Worm (Caenorhabditis elegans): ENCODE data around the gene F17H10.4.
A peak's percentile ranks its signal among the peaks of the same experiment; 100 is the strongest.

The F17H10.4 gene

ce11 chrX:13116380-13116779, 9.9 kb downstream of the F17H10.4 start:
- TF ChIP-seq ama-1 (optimal IDR thresholded peaks at IDR 0.05): no peak
- no peak for TF ChIP-seq hmg-4 (GFP tag; optimal IDR thresholded peaks at IDR 0.05)
- no peak for TF ChIP-seq ets-7 (tag; optimal IDR thresholded peaks at IDR 0.05)
- TF ChIP-seq tbx-11 (GFP tag; IDR thresholded peaks at IDR 0.05): no peak
- TF ChIP-seq hnd-1 (tag; optimal IDR thresholded peaks at IDR 0.05): no peak
- no peak for TF ChIP-seq ceh-13 (GFP tag; optimal IDR thresholded peaks at IDR 0.05)
- TF ChIP-seq B0310.2 (tag; optimal IDR thresholded peaks at IDR 0.05): no peak
- no peak for TF ChIP-seq ceh-36 (tag; optimal IDR thresholded peaks at IDR 0.05)
- TF ChIP-seq tbx-37 (GFP tag; conservative IDR thresholded peaks at IDR 0.05): no peak
- TF ChIP-seq sea-1 (GFP tag; conservative IDR thresholded peaks at IDR 0.05): no peak
- no peak for TF ChIP-seq pes-1 (GFP tag; IDR thresholded peaks at IDR 0.05)
- no peak for TF ChIP-seq aly-1 (tag; optimal IDR thresholded peaks at IDR 0.05)
- TF ChIP-seq flt-1 (GFP tag; IDR thresholded peaks at IDR 0.05): no peak
- TF ChIP-seq F13C5.2 (tag; optimal IDR thresholded peaks at IDR 0.05): no peak
- no peak for TF ChIP-seq tra-4 (tag; optimal IDR thresholded peaks at IDR 0.05)
- no peak for TF ChIP-seq scrt-1 (GFP tag; IDR thresholded peaks at IDR 0.05)

DNA sequence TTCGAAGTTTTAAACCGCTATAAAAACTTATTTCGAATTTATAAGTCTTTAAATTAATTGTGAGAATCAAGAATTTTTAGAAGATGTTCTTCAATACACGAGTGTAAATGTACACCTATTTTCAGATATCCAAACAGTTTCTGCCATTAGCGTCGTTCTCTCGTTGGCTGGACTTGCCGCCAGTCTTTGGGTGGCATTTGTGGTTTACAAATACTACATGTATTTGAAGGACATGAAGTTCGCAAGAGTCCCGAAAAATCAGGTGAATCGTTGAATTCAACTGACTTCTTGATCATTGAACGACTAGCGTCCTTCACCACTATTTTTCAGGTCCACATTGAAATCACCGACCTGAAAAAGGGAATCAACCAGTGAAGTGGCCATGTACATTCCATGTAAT, 10.6 kb downstream of the F17H10.4 start:
- TF ChIP-seq B0310.2 (tag; optimal IDR thresholded peaks at IDR 0.05) (no peak), pes-1 (GFP tag; IDR thresholded peaks at IDR 0.05) (no peak), ceh-13 (GFP tag; optimal IDR thresholded peaks at IDR 0.05) (no peak)

DNA sequence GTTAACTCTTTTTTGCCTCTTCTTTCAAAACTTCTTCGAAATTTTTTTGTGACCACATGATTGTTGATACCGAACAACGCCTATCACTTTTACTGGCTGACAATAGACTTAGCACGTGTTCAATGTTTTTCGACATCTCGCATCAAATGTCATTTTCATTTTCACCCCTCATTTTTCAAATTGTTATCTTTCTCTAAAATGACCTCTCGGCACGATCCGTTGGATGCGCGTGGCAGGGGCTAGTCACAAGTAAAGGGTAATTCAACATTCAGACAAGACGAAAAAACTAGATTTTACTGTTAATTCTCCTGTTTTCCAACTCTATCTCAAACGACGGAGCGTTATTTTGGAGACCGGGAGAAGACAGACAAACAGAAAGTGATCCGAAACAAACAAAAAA, 12.9 kb downstream of the F17H10.4 start, which contains the start of gene F17H10.2:
TSS of gene F17H10.2 (plus strand) at position 316 of the 400 bp plus-strand sequence.
- TF ChIP-seq ceh-13 (GFP tag; optimal IDR thresholded peaks at IDR 0.05): no peak
- TF ChIP-seq aly-1 (tag; optimal IDR thresholded peaks at IDR 0.05): no peak
- no peak for TF ChIP-seq scrt-1 (GFP tag; IDR thresholded peaks at IDR 0.05)
- no peak for TF ChIP-seq B0310.2 (tag; optimal IDR thresholded peaks at IDR 0.05)
- TF ChIP-seq sea-1 (GFP tag; conservative IDR thresholded peaks at IDR 0.05): no peak
- TF ChIP-seq F13C5.2 (tag; optimal IDR thresholded peaks at IDR 0.05): no peak
- TF ChIP-seq pes-1 (GFP tag; IDR thresholded peaks at IDR 0.05): no peak
- no peak for TF ChIP-seq flt-1 (GFP tag; IDR thresholded peaks at IDR 0.05)
- TF ChIP-seq ets-7 (tag; optimal IDR thresholded peaks at IDR 0.05): no peak
- TF ChIP-seq tbx-37 (GFP tag; conservative IDR thresholded peaks at IDR 0.05): no peak
- no peak for TF ChIP-seq hnd-1 (tag; optimal IDR thresholded peaks at IDR 0.05)
- TF ChIP-seq hmg-4 (GFP tag; optimal IDR thresholded peaks at IDR 0.05): no peak

- TF ChIP-seq sea-1 (GFP tag; conservative IDR thresholded peaks at IDR 0.05): no peak
These were observed 13.7 kb downstream of the F17H10.4 start for ce11 chrX:13112664-13113063.

- no peak for TF ChIP-seq ama-1 (optimal IDR thresholded peaks at IDR 0.05)
These were observed 16.3 kb downstream of the F17H10.4 start for ce11 chrX:13110004-13110403.

DNA sequence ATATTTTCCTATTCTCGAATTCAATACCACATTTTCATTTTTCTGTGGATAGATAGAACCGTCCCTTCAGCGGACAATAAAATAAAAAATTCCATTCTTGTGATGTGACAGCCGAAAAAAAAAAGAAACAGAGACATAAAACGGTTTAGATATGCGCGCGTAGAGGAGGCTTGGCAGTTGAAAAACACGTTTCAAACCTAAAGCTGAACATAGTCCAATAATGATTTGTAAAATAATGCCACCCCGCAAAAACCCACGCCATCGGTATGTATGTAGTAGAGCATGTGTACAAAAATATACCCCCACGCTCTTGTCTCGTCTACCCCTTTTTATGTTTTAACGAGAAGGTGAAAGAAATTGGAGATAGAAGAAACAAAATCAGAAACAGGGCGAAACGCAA, 17.7 kb downstream of the F17H10.4 start:
- TF ChIP-seq ama-1 (optimal IDR thresholded peaks at IDR 0.05): no peak
- no peak for TF ChIP-seq hmg-4 (GFP tag; optimal IDR thresholded peaks at IDR 0.05)
- TF ChIP-seq ceh-13 (GFP tag; optimal IDR thresholded peaks at IDR 0.05): no peak
- no peak for TF ChIP-seq sea-1 (GFP tag; conservative IDR thresholded peaks at IDR 0.05)
- no peak for TF ChIP-seq aly-1 (tag; optimal IDR thresholded peaks at IDR 0.05)
- no peak for TF ChIP-seq tra-4 (tag; optimal IDR thresholded peaks at IDR 0.05)
- TF ChIP-seq hmbx-1 (tag; optimal IDR thresholded peaks at IDR 0.05): no peak
- TF ChIP-seq tbx-37 (GFP tag; conservative IDR thresholded peaks at IDR 0.05): no peak
- TF ChIP-seq pes-1 (GFP tag; IDR thresholded peaks at IDR 0.05): no peak
- no peak for TF ChIP-seq ets-7 (tag; optimal IDR thresholded peaks at IDR 0.05)
- TF ChIP-seq F13C5.2 (tag; optimal IDR thresholded peaks at IDR 0.05): no peak

ce11 chrX:13106177-13106761, 20.1 kb downstream of the F17H10.4 start:
- TF ChIP-seq ama-1 (optimal IDR thresholded peaks at IDR 0.05) (no peak), ceh-36 (tag; optimal IDR thresholded peaks at IDR 0.05) (no peak), hmbx-1 (tag; optimal IDR thresholded peaks at IDR 0.05) (no peak), ceh-13 (GFP tag; optimal IDR thresholded peaks at IDR 0.05) (no peak), flt-1 (GFP tag; IDR thresholded peaks at IDR 0.05) (no peak), ets-7 (tag; optimal IDR thresholded peaks at IDR 0.05) (no peak), hnd-1 (tag; optimal IDR thresholded peaks at IDR 0.05) (no peak), scrt-1 (GFP tag; IDR thresholded peaks at IDR 0.05) (no peak), tbx-11 (GFP tag; IDR thresholded peaks at IDR 0.05) (no peak), sea-1 (GFP tag; conservative IDR thresholded peaks at IDR 0.05) (no peak), aly-1 (tag; optimal IDR thresholded peaks at IDR 0.05) (no peak), F13C5.2 (tag; optimal IDR thresholded peaks at IDR 0.05) (no peak), pes-1 (GFP tag; IDR thresholded peaks at IDR 0.05) (no peak), tbx-37 (GFP tag; conservative IDR thresholded peaks at IDR 0.05) (no peak), B0310.2 (tag; optimal IDR thresholded peaks at IDR 0.05) (no peak), hmg-4 (GFP tag; optimal IDR thresholded peaks at IDR 0.05) (no peak), tra-4 (tag; optimal IDR thresholded peaks at IDR 0.05) (no peak)

ce11 chrX:13104966-13105365, 21.4 kb downstream of the F17H10.4 start, which contains the start of gene F17H10.1:
Gene F17H10.1 (plus strand): TSS chrX:13105241.
- TF ChIP-seq F13C5.2 (tag; optimal IDR thresholded peaks at IDR 0.05): peak; percentile 18
- TF ChIP-seq ama-1 (optimal IDR thresholded peaks at IDR 0.05): no peak
- TF ChIP-seq ceh-13 (GFP tag; optimal IDR thresholded peaks at IDR 0.05): no peak
- TF ChIP-seq tbx-37 (GFP tag; conservative IDR thresholded peaks at IDR 0.05): peak; percentile 42; the same call in 1 of the 2 replicates
- no peak for TF ChIP-seq hnd-1 (tag; optimal IDR thresholded peaks at IDR 0.05)
- TF ChIP-seq hmg-4 (GFP tag; optimal IDR thresholded peaks at IDR 0.05): peak; percentile 20
